Fruit fly (Drosophila melanogaster): Measurements from ENCODE around the gene CG8833.

The CG8833 gene

DNA sequence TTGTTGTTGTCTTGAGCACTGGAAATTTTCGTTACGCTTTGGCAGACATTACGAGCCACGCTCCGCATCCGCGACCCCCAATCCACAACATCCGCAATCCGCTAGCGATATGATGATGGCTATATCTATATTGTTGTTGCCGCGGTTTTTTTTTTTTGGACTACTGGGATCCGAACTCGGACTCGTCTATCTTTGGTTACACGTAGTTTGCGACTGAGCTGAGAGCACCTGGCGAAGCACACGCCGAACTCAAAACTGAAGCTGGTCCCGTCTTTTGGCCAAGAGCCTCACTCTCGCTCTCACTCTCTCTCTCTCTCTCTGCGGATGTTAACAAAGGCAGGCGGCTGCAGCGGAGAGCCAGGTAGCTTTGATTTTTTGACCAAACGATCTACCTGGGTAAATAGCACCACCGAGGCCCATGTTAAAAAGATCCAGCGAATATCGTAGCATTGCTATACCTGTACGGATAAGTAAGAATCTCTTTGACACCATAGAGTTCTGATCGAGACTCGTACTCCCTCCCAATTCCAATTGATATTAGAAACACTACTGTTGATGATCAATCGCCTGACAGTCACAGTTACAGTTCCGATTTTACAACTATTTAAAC lies 3.6 kb downstream of the CG8833 start, which contains the start of gene Rgl (continued):
- TF ChIP-seq CG17361 (GFP tag; IDR thresholded peaks at IDR 0.05) = no peak
- TF ChIP-seq NC2β (GFP tag; optimal IDR thresholded peaks at IDR 0.05) = no peak
- no peak for TF ChIP-seq cg (GFP tag; optimal IDR thresholded peaks at IDR 0.05)
- no peak for TF ChIP-seq Rx (GFP tag; IDR thresholded peaks at IDR 0.05)
- TF ChIP-seq CG32532 (GFP tag; IDR thresholded peaks at IDR 0.05) = peak; percentile 44; the same call in 1 of the 2 replicates
- no peak for TF ChIP-seq MESR4 (GFP tag; optimal IDR thresholded peaks at IDR 0.05)
- no peak for TF ChIP-seq Hr51 (GFP tag; optimal IDR thresholded peaks at IDR 0.05)
- TF ChIP-seq CG2120 (GFP tag; optimal IDR thresholded peaks at IDR 0.05) = no peak
- no peak for TF ChIP-seq Dip3 (GFP tag; optimal IDR thresholded peaks at IDR 0.05)
- TF ChIP-seq grau (tag; optimal IDR thresholded peaks at IDR 0.05) = no peak

DNA sequence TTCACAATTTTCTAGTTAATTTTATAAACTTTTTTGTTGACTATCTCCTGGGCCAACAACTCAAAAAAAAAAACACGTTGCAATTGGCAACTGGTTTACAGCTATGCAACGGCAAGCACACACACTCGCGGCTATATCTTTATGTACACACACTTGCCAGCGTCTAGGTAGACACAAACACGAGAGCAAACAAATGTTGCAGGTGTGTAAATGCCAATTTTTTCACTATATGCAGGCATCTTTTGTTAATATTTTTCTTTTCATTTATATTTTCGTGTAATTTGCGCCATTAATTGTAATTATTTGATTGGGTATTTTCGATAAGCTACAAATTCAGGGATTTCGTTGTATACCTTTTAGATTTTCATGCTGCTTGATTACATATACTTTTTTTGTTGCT lies 4.2 kb downstream of the CG8833 start:
- TF ChIP-seq BEAF-32 (GFP tag; optimal IDR thresholded peaks at IDR 0.05) (no peak), tgo (GFP tag; IDR thresholded peaks at IDR 0.05) (no peak), Hsf (GFP tag; optimal IDR thresholded peaks at IDR 0.05) (no peak), odd (GFP tag; optimal IDR thresholded peaks at IDR 0.05) (no peak), hb (GFP tag; IDR thresholded peaks at IDR 0.05; ENCODE audit: partially characterized antibody) (no peak), CG17361 (GFP tag; IDR thresholded peaks at IDR 0.05) (0 out of 3 replicates have a peak, but pooled peaks have one; percentile 24), Mrtf (GFP tag; IDR thresholded peaks at IDR 0.05) (no peak), emc (GFP tag; optimal IDR thresholded peaks at IDR 0.05) (no peak), disco-r (GFP tag; optimal IDR thresholded peaks at IDR 0.05) (no peak), sens (GFP tag) (peak; percentile 59), CG1792 (GFP tag; optimal IDR thresholded peaks at IDR 0.05) (no peak), eyg (GFP tag; optimal IDR thresholded peaks at IDR 0.05) (no peak), CG15696 (tag; optimal IDR thresholded peaks at IDR 0.05) (peak; percentile 4), CG11696 (GFP tag; IDR thresholded peaks at IDR 0.05) (peak; percentile 59), nerfin-1 (tag; optimal IDR thresholded peaks at IDR 0.05) (no peak), trem (tag; optimal IDR thresholded peaks at IDR 0.05) (no peak), dysf (GFP tag; IDR thresholded peaks at IDR 0.05) (0 out of 3 replicates have a peak, but pooled peaks have one; percentile 8), cg (GFP tag; optimal IDR thresholded peaks at IDR 0.05) (peak; percentile 11), Oli (tag; optimal IDR thresholded peaks at IDR 0.05) (peak; percentile 9), Dek (tag; optimal IDR thresholded peaks at IDR 0.05) (no peak), Rx (GFP tag; IDR thresholded peaks at IDR 0.05) (no peak), vnd (GFP tag; IDR thresholded peaks at IDR 0.05; ENCODE audit: partially characterized antibody) (no peak), prd (optimal IDR thresholded peaks at IDR 0.05) (no peak), prd (GFP tag; IDR thresholded peaks at IDR 0.05) (peak; percentile 32; the same call in 1 of the 3 replicates), CG10274 (GFP tag; optimal IDR thresholded peaks at IDR 0.05) (no peak), pita (GFP tag; optimal IDR thresholded peaks at IDR 0.05) (no peak), CG13894 (tag; optimal IDR thresholded peaks at IDR 0.05) (no peak), crol (GFP tag; IDR thresholded peaks at IDR 0.05) (no peak), Neu2 (GFP tag; optimal IDR thresholded peaks at IDR 0.05; ENCODE audit: borderline replicate concordance) (no peak), gem (tag; optimal IDR thresholded peaks at IDR 0.05) (peak; percentile 40), CG9817 (tag; optimal IDR thresholded peaks at IDR 0.05) (no peak), gsb-n (tag; optimal IDR thresholded peaks at IDR 0.05) (peak; percentile 6), maf-S (GFP tag; optimal IDR thresholded peaks at IDR 0.05) (no peak), Med (GFP tag) (peak; percentile 65), Rfx (GFP tag; IDR thresholded peaks at IDR 0.05) (0 out of 2 replicates have a peak, but pooled peaks have one; percentile 9), CG10462 (GFP tag; optimal IDR thresholded peaks at IDR 0.05) (no peak), mirr (GFP tag; optimal IDR thresholded peaks at IDR 0.05) (no peak), CG5953 (GFP tag; IDR thresholded peaks at IDR 0.05) (no peak), D19B (GFP tag; optimal IDR thresholded peaks at IDR 0.05) (no peak), CG12299 (tag; optimal IDR thresholded peaks at IDR 0.05) (no peak), Trl (optimal IDR thresholded peaks at IDR 0.05) (no peak), Trl (GFP tag; optimal IDR thresholded peaks at IDR 0.05) (no peak)

Measured in whole organism, embryonic.